Worm (Caenorhabditis elegans) whole organism, L3 larva: ENCODE results near the gene nspd-3.

Experiments
- R02D3.7 ChIP-seq: fragments of 150-350 bp; optimal IDR thresholded peaks from 2 replicates; lab custom pipeline; 2014; ENCODE audit warnings: missing biosample characterization, missing genetic modification characterization
- ceh-9 ChIP-seq: sonication (generic microtip); optimal IDR thresholded peaks from 2 replicates; lab custom pipeline; 2018; ENCODE audit warnings: missing biosample characterization, missing genetic modification characterization
- lin-39 ChIP-seq: fragments of 150-350 bp; optimal IDR thresholded peaks from 2 replicates; lab custom pipeline; 2018; ENCODE audit warnings: missing biosample characterization, missing genetic modification reagents, missing genetic modification characterization
- nhr-12 ChIP-seq: fragments of 150-350 bp; optimal IDR thresholded peaks from 2 replicates; lab custom pipeline; 2014; ENCODE audit warnings: missing biosample characterization, missing genetic modification characterization
- nhr-23 ChIP-seq: fragments of 150-350 bp; optimal IDR thresholded peaks from 2 replicates; lab custom pipeline; 2014; ENCODE audit warnings: missing biosample characterization, missing genetic modification reagents, missing genetic modification characterization
- nhr-77 ChIP-seq: fragments of 150-350 bp; optimal IDR thresholded peaks from 2 replicates; lab custom pipeline; 2014; ENCODE audit warnings: missing biosample characterization, missing genetic modification characterization
- pha-4 ChIP-seq: fragments of 150-350 bp; optimal IDR thresholded peaks from 2 replicates; lab custom pipeline; 2014; ENCODE audit warnings: missing biosample characterization, missing genetic modification reagents, missing genetic modification characterization
- sea-2 ChIP-seq: fragments of 150-350 bp; sonication (generic microtip); optimal IDR thresholded peaks from 4 replicates; lab custom pipeline; 2014; ENCODE audit warnings: missing biosample characterization, missing genetic modification reagents, missing genetic modification characterization
- unc-39 ChIP-seq: sonication (generic microtip); optimal IDR thresholded peaks from 4 replicates; lab custom pipeline; 2017; ENCODE audit warnings: missing biosample characterization, missing genetic modification characterization
- unc-62 ChIP-seq: fragments of 150-350 bp; sonication (generic microtip); optimal IDR thresholded peaks from 4 replicates; lab custom pipeline; 2014; ENCODE audit warnings: missing biosample characterization, missing genetic modification reagents, missing genetic modification characterization
- ztf-11 ChIP-seq: fragments of 150-350 bp; optimal IDR thresholded peaks from 2 replicates; lab custom pipeline; 2014; ENCODE audit warnings: missing biosample characterization, missing genetic modification characterization

DNA sequence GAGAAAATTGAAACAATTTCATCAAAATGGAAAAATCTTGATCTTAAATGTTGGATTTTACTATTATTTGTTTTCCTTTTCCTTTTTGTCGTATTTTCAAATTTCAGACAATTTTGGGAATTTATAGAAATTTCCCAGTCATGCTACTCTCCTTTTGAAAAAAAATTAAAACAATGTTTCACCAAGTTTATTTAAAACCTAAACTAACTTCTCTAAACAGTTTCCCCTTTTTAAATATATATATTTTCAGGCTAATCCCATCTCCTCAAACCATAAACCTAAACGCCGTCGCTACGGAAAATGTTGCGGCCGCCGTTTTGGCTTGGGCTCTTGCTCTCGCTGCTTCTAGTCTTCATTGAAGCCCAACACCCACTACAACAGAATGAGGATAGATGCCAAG lies 10.2 kb upstream of the nspd-3 start, which contains the start of gene lam-1:
- TF ChIP-seq ztf-11: no peak
- TF ChIP-seq nhr-12 (tag; lab: Kevin White, UChicago): no peak
- TF ChIP-seq nhr-77: no peak
- TF ChIP-seq lin-39 (tag; lab: Kevin White, UChicago): no peak
- no peak for TF ChIP-seq unc-62 (GFP tag; lab: Kevin White, UChicago)
- TF ChIP-seq unc-39 (tag; lab: Kevin White, UChicago): no peak
- no peak for TF ChIP-seq nhr-23
- TF ChIP-seq pha-4: no peak
- no peak for TF ChIP-seq R02D3.7 (tag; lab: Kevin White, UChicago)
- TF ChIP-seq sea-2 (GFP tag; lab: Kevin White, UChicago): no peak
- TF ChIP-seq ceh-9 (tag; lab: Kevin White, UChicago): no peak
